Worm (Caenorhabditis elegans) whole organism, mixed stage, embryonic: Measurements from ENCODE around the gene F09B9.5.
A peak's percentile ranks its signal among the peaks of the same experiment; 100 is the strongest.

Experiments
- M03D4.4 ChIP-seq: sonication (generic microtip); optimal IDR thresholded peaks from 2 replicates; lab custom pipeline; 2017; ENCODE audit warnings: mild to moderate bottlenecking, missing genetic modification characterization, missing compliant biosample characterization
- bed-3 ChIP-seq: fragments of 200-800 bp; sonication (Bioruptor generic); optimal IDR thresholded peaks from 3 replicates; lab custom pipeline; 2018; ENCODE audit warnings: mild to moderate bottlenecking, missing genetic modification characterization, moderate library complexity, missing compliant biosample characterization
- blmp-1 ChIP-seq: fragments of 150-350 bp; optimal IDR thresholded peaks from 2 replicates; lab custom pipeline; 2014; ENCODE audit warnings: missing biosample characterization, missing genetic modification characterization
- ceh-39 ChIP-seq: fragments of 150-350 bp; optimal IDR thresholded peaks from 2 replicates; lab custom pipeline; 2014; ENCODE audit warnings: missing biosample characterization, missing genetic modification characterization
- ceh-43 ChIP-seq: fragments of 200-800 bp; sonication (Bioruptor generic); optimal IDR thresholded peaks from 2 replicates; lab custom pipeline; 2018; ENCODE audit warnings: mild to moderate bottlenecking, missing genetic modification characterization, moderate library complexity, missing compliant biosample characterization
- ceh-83 ChIP-seq: fragments of 200-800 bp; sonication (Bioruptor generic); optimal IDR thresholded peaks from 2 replicates; lab custom pipeline; 2018; ENCODE audit warnings: mild to moderate bottlenecking, missing genetic modification characterization, missing compliant biosample characterization
- ces-1 ChIP-seq: fragments of 150-350 bp; optimal IDR thresholded peaks from 2 replicates; lab custom pipeline; 2014; ENCODE audit warnings: missing biosample characterization, missing genetic modification reagents, missing genetic modification characterization
- cnd-1 ChIP-seq: fragments of 200-800 bp; sonication (Bioruptor generic); optimal IDR thresholded peaks from 2 replicates; lab custom pipeline; 2018; ENCODE audit warnings: mild to moderate bottlenecking, missing genetic modification characterization, missing compliant biosample characterization
- drap-1 ChIP-seq: fragments of 200-800 bp; sonication (Bioruptor generic); optimal IDR thresholded peaks from 3 replicates; lab custom pipeline; 2018; ENCODE audit warnings: mild to moderate bottlenecking, missing genetic modification characterization, missing compliant biosample characterization
- elt-1 ChIP-seq: sonication (generic microtip); optimal IDR thresholded peaks from 2 replicates; lab custom pipeline; 2017; ENCODE audit warnings: missing genetic modification characterization, mild to moderate bottlenecking, missing compliant biosample characterization, antibody characterized with exemption, moderate library complexity, borderline replicate concordance; ENCODE audit not compliant: insufficient read depth
- elt-3 ChIP-seq: fragments of 150-350 bp; optimal IDR thresholded peaks from 2 replicates; lab custom pipeline; 2014; ENCODE audit warnings: missing biosample characterization, missing genetic modification characterization
- flh-1 ChIP-seq: fragments of 200-800 bp; sonication (Bioruptor generic); optimal IDR thresholded peaks from 2 replicates; lab custom pipeline; 2018; ENCODE audit warnings: mild to moderate bottlenecking, missing genetic modification characterization, moderate library complexity, missing compliant biosample characterization
- ham-2 ChIP-seq: fragments of 200-800 bp; sonication (Bioruptor generic); optimal IDR thresholded peaks from 2 replicates; lab custom pipeline; 2018; ENCODE audit warnings: mild to moderate bottlenecking, missing genetic modification characterization, missing compliant biosample characterization
- hlh-1 ChIP-seq: fragments of 150-350 bp; optimal IDR thresholded peaks from 2 replicates; lab custom pipeline; 2014; ENCODE audit warnings: missing biosample characterization, missing genetic modification reagents, missing genetic modification characterization
- lin-13 ChIP-seq: fragments of 150-350 bp; optimal IDR thresholded peaks from 2 replicates; lab custom pipeline; 2014; ENCODE audit warnings: missing biosample characterization, missing genetic modification characterization
- lin-32 ChIP-seq: fragments of 200-800 bp; sonication (Bioruptor generic); optimal IDR thresholded peaks from 2 replicates; lab custom pipeline; 2018; ENCODE audit warnings: mild to moderate bottlenecking, missing genetic modification characterization, missing compliant biosample characterization
- lsy-2 ChIP-seq: fragments of 150-350 bp; optimal IDR thresholded peaks from 2 replicates; lab custom pipeline; 2014; ENCODE audit warnings: missing biosample characterization, missing genetic modification characterization
- mab-5 ChIP-seq: fragments of 150-350 bp; optimal IDR thresholded peaks from 2 replicates; lab custom pipeline; 2014; ENCODE audit warnings: missing biosample characterization, missing genetic modification characterization
- mep-1 ChIP-seq: fragments of 150-350 bp; optimal IDR thresholded peaks from 2 replicates; lab custom pipeline; 2017; ENCODE audit warnings: missing biosample characterization, missing genetic modification reagents, missing genetic modification characterization, inconsistent platforms
- mls-2 ChIP-seq: sonication (generic microtip); optimal IDR thresholded peaks from 2 replicates; lab custom pipeline; 2016; ENCODE audit warnings: mild to moderate bottlenecking, missing genetic modification characterization, moderate library complexity, missing compliant biosample characterization
- nhr-12 ChIP-seq: fragments of 150-350 bp; optimal IDR thresholded peaks from 2 replicates; lab custom pipeline; 2014; ENCODE audit warnings: missing biosample characterization, missing genetic modification characterization
- nhr-2 ChIP-seq: fragments of 150-350 bp; optimal IDR thresholded peaks from 2 replicates; lab custom pipeline; 2014; ENCODE audit warnings: missing biosample characterization, missing genetic modification characterization
- nhr-237 ChIP-seq: fragments of 150-350 bp; optimal IDR thresholded peaks from 2 replicates; lab custom pipeline; 2014; ENCODE audit warnings: missing biosample characterization, missing genetic modification characterization
- nhr-28 ChIP-seq: fragments of 150-350 bp; optimal IDR thresholded peaks from 2 replicates; lab custom pipeline; 2014; ENCODE audit warnings: missing biosample characterization, missing genetic modification characterization
- nhr-76 ChIP-seq: sonication (generic microtip); optimal IDR thresholded peaks from 2 replicates; lab custom pipeline; 2017; ENCODE audit warnings: missing biosample characterization, missing genetic modification characterization
- pha-4 ChIP-seq: fragments of 150-350 bp; optimal IDR thresholded peaks from 2 replicates; lab custom pipeline; 2018; ENCODE audit warnings: missing biosample characterization, missing genetic modification reagents, missing genetic modification characterization
- sem-2 ChIP-seq: fragments of 200-800 bp; sonication (Bioruptor generic); optimal IDR thresholded peaks from 2 replicates; lab custom pipeline; 2018; ENCODE audit warnings: mild to moderate bottlenecking, missing genetic modification characterization, missing compliant biosample characterization
- snpc-4 ChIP-seq: fragments of 150-350 bp; optimal IDR thresholded peaks from 2 replicates; lab custom pipeline; 2014; ENCODE audit warnings: missing biosample characterization, missing genetic modification characterization
- sptf-1 ChIP-seq: sonication (generic microtip); optimal IDR thresholded peaks from 2 replicates; lab custom pipeline; 2017; ENCODE audit warnings: mild to moderate bottlenecking, missing genetic modification characterization, moderate library complexity, missing compliant biosample characterization
- tbx-8 ChIP-seq: fragments of 200-800 bp; sonication (Bioruptor generic); optimal IDR thresholded peaks from 2 replicates; lab custom pipeline; 2018; ENCODE audit warnings: mild to moderate bottlenecking, missing genetic modification characterization, moderate library complexity, missing compliant biosample characterization
- unc-120 ChIP-seq: sonication (generic microtip); optimal IDR thresholded peaks from 2 replicates; lab custom pipeline; 2017; ENCODE audit warnings: missing genetic modification characterization, missing compliant biosample characterization; ENCODE audit not compliant: poor library complexity, severe bottlenecking
- unc-39 ChIP-seq: fragments of 150-350 bp; optimal IDR thresholded peaks from 2 replicates; lab custom pipeline; 2014; ENCODE audit warnings: missing biosample characterization, missing genetic modification characterization
- unc-62 ChIP-seq: fragments of 150-350 bp; optimal IDR thresholded peaks from 2 replicates; lab custom pipeline; 2014; ENCODE audit warnings: missing biosample characterization, missing genetic modification reagents, missing genetic modification characterization
- zip-8 ChIP-seq: fragments of 150-350 bp; optimal IDR thresholded peaks from 2 replicates; lab custom pipeline; 2014; ENCODE audit warnings: missing biosample characterization, missing genetic modification characterization
- ztf-11 ChIP-seq: fragments of 150-350 bp; optimal IDR thresholded peaks from 2 replicates; lab custom pipeline; 2014; ENCODE audit warnings: missing biosample characterization, missing genetic modification characterization

The F09B9.5 gene

ce11 chrX:10147236-10147635, 7.4 kb upstream of the F09B9.5 start:
- no peak for TF ChIP-seq bed-3 (GFP tag; lab: Kevin White, UChicago)
- peak; percentile 45 for TF ChIP-seq unc-62

ce11 chrX:10148235-10148872, 6.3 kb upstream of the F09B9.5 start:
- no peak for TF ChIP-seq ceh-43 (GFP tag; lab: Kevin White, UChicago)
- no peak for TF ChIP-seq unc-120 (tag; lab: Kevin White, UChicago)
- no peak for TF ChIP-seq blmp-1 (tag; lab: Kevin White, UChicago)
- no peak for TF ChIP-seq ham-2
- TF ChIP-seq unc-62, result peak; percentile 28
- no peak for TF ChIP-seq ztf-11 (tag; lab: Kevin White, UChicago)
- peak; percentile 3 for TF ChIP-seq nhr-237 (tag; lab: Kevin White, UChicago)
- TF ChIP-seq nhr-28 (tag; lab: Kevin White, UChicago), result no peak
- TF ChIP-seq flh-1 (GFP tag; lab: Kevin White, UChicago), result no peak
- TF ChIP-seq lin-32 (GFP tag; lab: Kevin White, UChicago), result no peak
- TF ChIP-seq drap-1 (GFP tag; lab: Kevin White, UChicago), result no peak
- TF ChIP-seq nhr-12 (tag; lab: Kevin White, UChicago), result no peak
- TF ChIP-seq tbx-8 (GFP tag; lab: Kevin White, UChicago), result no peak
- TF ChIP-seq ceh-39, result no peak
- TF ChIP-seq elt-3, result no peak
- TF ChIP-seq cnd-1 (tag; lab: Kevin White, UChicago), result peak; percentile 72
- no peak for TF ChIP-seq unc-39 (tag; lab: Kevin White, UChicago)
- TF ChIP-seq ces-1 (GFP tag; lab: Kevin White, UChicago), result peak; percentile 27
- no peak for TF ChIP-seq M03D4.4 (tag; lab: Kevin White, UChicago)
- TF ChIP-seq zip-8, result no peak
- TF ChIP-seq mls-2 (tag; lab: Kevin White, UChicago), result no peak
- no peak for TF ChIP-seq lsy-2 (tag; lab: Kevin White, UChicago)
- TF ChIP-seq snpc-4 (tag; lab: Kevin White, UChicago), result no peak
- TF ChIP-seq ceh-83, result peak; percentile 14
- TF ChIP-seq sptf-1 (tag; lab: Kevin White, UChicago), result peak; percentile 13
- peak; percentile 75 for TF ChIP-seq pha-4 (tag; lab: Kevin White, UChicago)
- no peak for TF ChIP-seq sem-2 (GFP tag; lab: Kevin White, UChicago)
- TF ChIP-seq hlh-1, result no peak
- TF ChIP-seq nhr-76, result no peak
- no peak for TF ChIP-seq lin-13 (tag; lab: Kevin White, UChicago)

- peak; percentile 98 for TF ChIP-seq ces-1 (GFP tag; lab: Kevin White, UChicago)
- TF ChIP-seq lin-13 (tag; lab: Kevin White, UChicago), result no peak
Measured at ce11 chrX:10150918-10151317, 3.7 kb upstream of the F09B9.5 start.

ce11 chrX:10155127-10155526, 510 bp downstream of the F09B9.5 start:
- TF ChIP-seq ces-1 (GFP tag; lab: Kevin White, UChicago), result peak; percentile 76
- no peak for TF ChIP-seq ceh-39
- no peak for TF ChIP-seq unc-120 (tag; lab: Kevin White, UChicago)
- TF ChIP-seq, all 35 proteins: peak for 1

ce11 chrX:10158716-10159115, 4.1 kb downstream of the F09B9.5 start, which contains the start of gene erd-2.1:
Gene erd-2.1, minus strand, starts transcription at chrX:10158829.
- TF ChIP-seq bed-3 (GFP tag; lab: Kevin White, UChicago) (no peak), nhr-76 (no peak), unc-39 (tag; lab: Kevin White, UChicago) (no peak), lin-32 (GFP tag; lab: Kevin White, UChicago) (no peak), ces-1 (GFP tag; lab: Kevin White, UChicago) (peak; percentile 28), tbx-8 (GFP tag; lab: Kevin White, UChicago) (no peak), ceh-39 (peak; percentile 14), ham-2 (peak; percentile 62), mls-2 (tag; lab: Kevin White, UChicago) (no peak), blmp-1 (tag; lab: Kevin White, UChicago) (no peak), cnd-1 (tag; lab: Kevin White, UChicago) (peak; percentile 0), nhr-237 (tag; lab: Kevin White, UChicago) (no peak), lin-13 (tag; lab: Kevin White, UChicago) (peak; percentile 14), elt-3 (no peak), hlh-1 (peak; percentile 86), mep-1 (tag; lab: Kevin White, UChicago) (peak; percentile 26), lsy-2 (tag; lab: Kevin White, UChicago) (no peak), zip-8 (no peak), unc-62 (peak; percentile 22), nhr-12 (tag; lab: Kevin White, UChicago) (no peak), pha-4 (tag; lab: Kevin White, UChicago) (no peak), snpc-4 (tag; lab: Kevin White, UChicago) (no peak), sptf-1 (tag; lab: Kevin White, UChicago) (peak; percentile 47), mab-5 (no peak), ceh-83 (no peak), unc-120 (tag; lab: Kevin White, UChicago) (peak; percentile 45), sem-2 (GFP tag; lab: Kevin White, UChicago) (no peak), elt-1 (tag; lab: Kevin White, UChicago) (no peak), flh-1 (GFP tag; lab: Kevin White, UChicago) (no peak), ceh-43 (GFP tag; lab: Kevin White, UChicago) (no peak), nhr-2 (no peak), drap-1 (GFP tag; lab: Kevin White, UChicago) (no peak)
